Fruit fly (Drosophila melanogaster) whole organism, embryonic: ENCODE measurements around the gene CG6893.

Source experiments
- Ada2b ChIP-seq: fragments of 200-800 bp; sonication (Bioruptor generic); IDR thresholded peaks from 2 replicates; pipeline ENCODE4 v1.3.6; 2022; ENCODE audit warnings: missing biosample characterization, missing genetic modification characterization
- Adf1 ChIP-seq: fragments of 200-800 bp; sonication (Bioruptor generic); IDR thresholded peaks from 2 replicates; pipeline ENCODE4 v1.3.6; 2022; ENCODE audit warnings: missing biosample characterization, missing genetic modification characterization
- CG10209 ChIP-seq: fragments of 200-800 bp; sonication (Bioruptor generic); optimal IDR thresholded peaks from 3 replicates; lab custom pipeline; 2017; ENCODE audit warnings: missing biosample characterization, mild to moderate bottlenecking, missing genetic modification characterization, missing genetic modification reagents
- CG10267 ChIP-seq: fragments of 200-800 bp; sonication (Bioruptor generic); optimal IDR thresholded peaks from 2 replicates; lab custom pipeline; 2018; ENCODE audit warnings: missing biosample characterization, mild to moderate bottlenecking, missing genetic modification characterization, moderate library complexity
- CG10321 ChIP-seq: fragments of 200-800 bp; sonication (Bioruptor generic); IDR thresholded peaks from 2 replicates; pipeline ENCODE4 v1.3.6; 2022; ENCODE audit warnings: missing biosample characterization, missing genetic modification characterization
- CG11504 ChIP-seq: fragments of 200-800 bp; sonication (Bioruptor generic); optimal IDR thresholded peaks from 3 replicates; lab custom pipeline; 2019; ENCODE audit warnings: missing biosample characterization, mild to moderate bottlenecking, missing genetic modification characterization, moderate library complexity
- CG13296 ChIP-seq: fragments of 200-800 bp; sonication (Bioruptor generic); optimal IDR thresholded peaks from 3 replicates; lab custom pipeline; 2018; ENCODE audit warnings: missing biosample characterization, mild to moderate bottlenecking, missing genetic modification characterization
- CG14014 ChIP-seq: fragments of 200-800 bp; sonication (Bioruptor generic); IDR thresholded peaks from 2 replicates; pipeline ENCODE4 v1.3.6; 2022; ENCODE audit warnings: missing biosample characterization, missing genetic modification characterization
- CG1529 ChIP-seq: fragments of 200-800 bp; sonication (Bioruptor generic); optimal IDR thresholded peaks from 3 replicates; lab custom pipeline; 2018; ENCODE audit warnings: missing biosample characterization, missing genetic modification characterization
- CG1832 ChIP-seq: fragments of 200-800 bp; sonication (Bioruptor generic); optimal IDR thresholded peaks from 2 replicates; lab custom pipeline; 2017; ENCODE audit warnings: missing biosample characterization, mild to moderate bottlenecking, missing genetic modification characterization, inconsistent platforms
- CG2116 ChIP-seq: fragments of 200-800 bp; sonication (Bioruptor generic); optimal IDR thresholded peaks from 3 replicates; lab custom pipeline; 2018; ENCODE audit warnings: missing biosample characterization, mild to moderate bottlenecking, missing genetic modification characterization
- CG2199 ChIP-seq: fragments of 200-800 bp; sonication (Bioruptor generic); IDR thresholded peaks from 3 replicates; pipeline ENCODE4 v1.3.6; 2022; ENCODE audit warnings: missing biosample characterization, missing genetic modification characterization
- CG33213 ChIP-seq: fragments of 200-800 bp; sonication (Bioruptor generic); optimal IDR thresholded peaks from 3 replicates; lab custom pipeline; 2016; ENCODE audit warnings: missing biosample characterization, missing genetic modification characterization
- CG34224 ChIP-seq: fragments of 200-800 bp; sonication (Bioruptor generic); IDR thresholded peaks from 3 replicates; pipeline ENCODE4 v1.3.6; 2022; ENCODE audit warnings: missing biosample characterization, missing genetic modification characterization; ENCODE audit not compliant: partially characterized antibody
- CG42726 ChIP-seq: fragments of 200-800 bp; sonication (Bioruptor generic); IDR thresholded peaks from 2 replicates; pipeline ENCODE4 v1.3.6; 2022; ENCODE audit warnings: missing biosample characterization, missing genetic modification characterization; ENCODE audit not compliant: partially characterized antibody
- CG6765 ChIP-seq: fragments of 200-800 bp; sonication (Bioruptor generic); optimal IDR thresholded peaks from 3 replicates; lab custom pipeline; 2017; ENCODE audit warnings: missing biosample characterization, mild to moderate bottlenecking, missing genetic modification characterization
- CG7357 ChIP-seq: fragments of 200-800 bp; sonication (Bioruptor generic); IDR thresholded peaks from 3 replicates; pipeline ENCODE4 v1.3.6; 2022; ENCODE audit warnings: missing biosample characterization, missing genetic modification characterization
- CG7556 ChIP-seq: fragments of 200-800 bp; sonication (Bioruptor generic); optimal IDR thresholded peaks from 2 replicates; lab custom pipeline; 2017; ENCODE audit warnings: missing biosample characterization, mild to moderate bottlenecking, missing genetic modification characterization
- CG9797 ChIP-seq: fragments of 200-800 bp; sonication (Bioruptor generic); optimal IDR thresholded peaks from 3 replicates; lab custom pipeline; 2018; ENCODE audit warnings: missing biosample characterization, mild to moderate bottlenecking, missing genetic modification characterization
- CHES-1-like ChIP-seq: fragments of 200-800 bp; sonication (Bioruptor generic); optimal IDR thresholded peaks from 2 replicates; lab custom pipeline; 2016; ENCODE audit warnings: missing biosample characterization, missing genetic modification characterization
- CTCF ChIP-seq: fragments of 200-800 bp; sonication (Bioruptor generic); optimal IDR thresholded peaks from 2 replicates; lab custom pipeline; 2017; ENCODE audit warnings: missing biosample characterization, mild to moderate bottlenecking, missing genetic modification characterization, moderate library complexity
- CkIIα-i1 ChIP-seq: fragments of 200-800 bp; sonication (Bioruptor generic); IDR thresholded peaks from 2 replicates; pipeline ENCODE4 v1.3.6; 2022; ENCODE audit warnings: missing biosample characterization, missing genetic modification characterization
- Dfd ChIP-seq, 2 experiments: fragments of >200 bp; optimal IDR thresholded peaks; 2 replicates each; lab custom pipeline; 2017; ENCODE audit warnings: missing biosample characterization in 2 of 2, missing genetic modification characterization in 2 of 2
- Dll ChIP-seq: fragments of 200-800 bp; sonication (Bioruptor generic); IDR thresholded peaks from 4 replicates; pipeline ENCODE4 v1.3.6; 2022; ENCODE audit warnings: missing biosample characterization, missing genetic modification characterization; ENCODE audit not compliant: partially characterized antibody
- Doc3 ChIP-seq: fragments of 200-800 bp; sonication (Bioruptor generic); IDR thresholded peaks from 3 replicates; pipeline ENCODE4 v1.3.6; 2022; ENCODE audit warnings: missing biosample characterization, missing genetic modification characterization; ENCODE audit not compliant: partially characterized antibody
- Ets65A ChIP-seq: fragments of 200-800 bp; sonication (Bioruptor generic); peaks from one replicate; lab custom pipeline; 2016; ENCODE audit warnings: missing biosample characterization, missing genetic modification characterization
- Hey ChIP-seq: fragments of 200-800 bp; sonication (Bioruptor generic); optimal IDR thresholded peaks from 3 replicates; lab custom pipeline; 2018; ENCODE audit warnings: missing biosample characterization, mild to moderate bottlenecking, missing genetic modification characterization
- HmgZ ChIP-seq: fragments of 200-800 bp; sonication (Bioruptor generic); optimal IDR thresholded peaks from 2 replicates; lab custom pipeline; 2018; ENCODE audit warnings: missing biosample characterization, mild to moderate bottlenecking, missing genetic modification characterization
- Hmr ChIP-seq: fragments of 200-800 bp; sonication (Bioruptor generic); optimal IDR thresholded peaks from 3 replicates; lab custom pipeline; 2017; ENCODE audit warnings: mild to moderate bottlenecking, missing biosample characterization, missing genetic modification reagents, missing genetic modification characterization
- Med ChIP-seq: fragments of 200-800 bp; sonication (Bioruptor generic); peaks from one replicate; lab custom pipeline; 2016; ENCODE audit warnings: missing biosample characterization, missing genetic modification characterization, mild to moderate bottlenecking, inconsistent platforms, moderate library complexity
- NC2β ChIP-seq: fragments of 200-800 bp; sonication (Bioruptor generic); optimal IDR thresholded peaks from 2 replicates; lab custom pipeline; 2016; ENCODE audit warnings: missing biosample characterization, missing genetic modification characterization
- Optix ChIP-seq: fragments of 200-800 bp; sonication (Bioruptor generic); IDR thresholded peaks from 3 replicates; pipeline ENCODE4 v1.3.6; 2022; ENCODE audit warnings: missing biosample characterization, missing genetic modification characterization
- Sox102F ChIP-seq: fragments of 200-800 bp; sonication (Bioruptor generic); optimal IDR thresholded peaks from 2 replicates; lab custom pipeline; 2018; ENCODE audit warnings: missing biosample characterization, mild to moderate bottlenecking, missing genetic modification characterization, moderate library complexity
- croc ChIP-seq: fragments of 200-800 bp; sonication (Bioruptor generic); conservative IDR thresholded peaks from 3 replicates; pipeline ENCODE4 v1.3.6; 2022; ENCODE audit warnings: missing biosample characterization, missing genetic modification characterization
- crol ChIP-seq: fragments of 200-800 bp; sonication (Bioruptor generic); IDR thresholded peaks from 2 replicates; pipeline ENCODE4 v1.3.6; 2022; ENCODE audit warnings: missing biosample characterization, missing genetic modification characterization
- disco-r ChIP-seq: fragments of 200-800 bp; sonication (Bioruptor generic); optimal IDR thresholded peaks from 2 replicates; lab custom pipeline; 2016; ENCODE audit warnings: missing biosample characterization, missing genetic modification characterization
- dm ChIP-seq: fragments of 200-800 bp; sonication (Bioruptor generic); optimal IDR thresholded peaks from 3 replicates; lab custom pipeline; 2016; ENCODE audit warnings: missing biosample characterization, missing genetic modification characterization
- gcm ChIP-seq: fragments of 200-800 bp; sonication (Bioruptor generic); optimal IDR thresholded peaks from 2 replicates; lab custom pipeline; 2019; ENCODE audit warnings: missing biosample characterization, mild to moderate bottlenecking, missing genetic modification characterization, moderate library complexity
- gfzf ChIP-seq: fragments of 200-800 bp; sonication (Bioruptor generic); optimal IDR thresholded peaks from 2 replicates; lab custom pipeline; 2016; ENCODE audit warnings: missing biosample characterization, mild to moderate bottlenecking, missing genetic modification characterization, moderate library complexity
- kah ChIP-seq: fragments of 200-800 bp; sonication (Bioruptor generic); optimal IDR thresholded peaks from 2 replicates; lab custom pipeline; 2018; ENCODE audit warnings: missing biosample characterization, mild to moderate bottlenecking, missing genetic modification characterization
- klu ChIP-seq: fragments of 200-800 bp; sonication (Bioruptor generic); IDR thresholded peaks from 2 replicates; pipeline ENCODE4 v1.3.6; 2022; ENCODE audit warnings: missing biosample characterization, missing genetic modification characterization
- odd ChIP-seq: fragments of 200-800 bp; sonication (Bioruptor generic); optimal IDR thresholded peaks from 2 replicates; lab custom pipeline; 2017; ENCODE audit warnings: missing biosample characterization, mild to moderate bottlenecking, missing genetic modification characterization
- sens ChIP-seq: fragments of 200-800 bp; sonication (Bioruptor generic); peaks from one replicate; lab custom pipeline; 2016; ENCODE audit warnings: missing biosample characterization, missing genetic modification characterization
- sna ChIP-seq: fragments of 200-800 bp; sonication (Bioruptor generic); IDR thresholded peaks from 2 replicates; pipeline ENCODE4 v1.3.6; 2022; ENCODE audit warnings: missing biosample characterization, missing genetic modification characterization; ENCODE audit not compliant: partially characterized antibody
- sob ChIP-seq: fragments of 200-800 bp; sonication (Bioruptor generic); IDR thresholded peaks from 2 replicates; pipeline ENCODE4 v1.3.6; 2022; ENCODE audit warnings: missing biosample characterization, missing genetic modification characterization
- stwl ChIP-seq: fragments of 200-800 bp; sonication (Bioruptor generic); optimal IDR thresholded peaks from 3 replicates; lab custom pipeline; 2018; ENCODE audit warnings: missing biosample characterization, mild to moderate bottlenecking, missing genetic modification characterization, moderate library complexity
- trh ChIP-seq: fragments of 200-800 bp; sonication (Bioruptor generic); optimal IDR thresholded peaks from 2 replicates; lab custom pipeline; 2016; ENCODE audit warnings: missing biosample characterization, missing genetic modification characterization
- wdn ChIP-seq: fragments of 200-800 bp; sonication (Bioruptor generic); IDR thresholded peaks from 2 replicates; pipeline ENCODE4 v1.3.6; 2022; ENCODE audit warnings: missing biosample characterization, missing genetic modification characterization

CG6893 gene

dm6 chr3L:18693887-18694286, at the start of gene CG6893:
Gene CG6893, plus strand, starts transcription at chr3L:18694187.
- TF ChIP-seq CG14014 (GFP tag; lab: Robert Waterston, UW) (no peak), CG1529 (GFP tag; lab: Kevin White, UChicago) (no peak), CkIIα-i1 (no peak), disco-r (no peak), Sox102F (GFP tag; lab: Kevin White, UChicago) (no peak), NC2β (GFP tag; lab: Kevin White, UChicago) (no peak), Hmr (no peak), CG10321 (GFP tag; lab: Robert Waterston, UW) (no peak)

dm6 chr3L:18653737-18654136, 40.2 kb upstream of the CG6893 start:
- TF ChIP-seq crol (GFP tag; lab: Robert Waterston, UW): peak; percentile 61
- no peak for TF ChIP-seq klu (GFP tag; lab: Robert Waterston, UW)
- no peak for TF ChIP-seq kah (GFP tag; lab: Kevin White, UChicago)
- TF ChIP-seq Med: peak; percentile 68
- 0 out of 3 replicates have a peak, but pooled peaks have one; percentile 8 for TF ChIP-seq CG7357
- TF ChIP-seq Hey: peak; percentile 70
- TF ChIP-seq gfzf (GFP tag; lab: Kevin White, UChicago): no peak
- peak; percentile 75 for TF ChIP-seq sens
- no peak for TF ChIP-seq CG34224 (GFP tag; lab: Robert Waterston, UW)
- TF ChIP-seq CG2116 (GFP tag; lab: Kevin White, UChicago): no peak
- no peak for TF ChIP-seq trh (GFP tag; lab: Kevin White, UChicago)
- no peak for TF ChIP-seq dm (GFP tag; lab: Kevin White, UChicago)
- no peak for TF ChIP-seq Optix (GFP tag; lab: Robert Waterston, UW)
- no peak for TF ChIP-seq Doc3
- no peak for TF ChIP-seq CG7556 (GFP tag; lab: Kevin White, UChicago)
- TF ChIP-seq Ets65A: peak; percentile 54
- TF ChIP-seq Ada2b: 0 out of 2 replicates have a peak, but pooled peaks have one; percentile 16
- peak; percentile 37 for TF ChIP-seq CG1832 (GFP tag; lab: Kevin White, UChicago)
- no peak for TF ChIP-seq CG6765 (GFP tag; lab: Kevin White, UChicago)
- TF ChIP-seq CG10209 (GFP tag; lab: Kevin White, UChicago): no peak

dm6 chr3L:18665594-18665993, 28.4 kb upstream of the CG6893 start:
- TF ChIP-seq gcm (GFP tag; lab: Kevin White, UChicago): peak; percentile 54
- peak; percentile 17; the same call in 1 of the 2 replicates for TF ChIP-seq Adf1
- peak; percentile 16 for TF ChIP-seq Med
- peak; percentile 99 for TF ChIP-seq CG11504 (tag; lab: Kevin White, UChicago)
- 0 out of 3 replicates have a peak, but pooled peaks have one; percentile 38 for TF ChIP-seq CG2199 (GFP tag; lab: Robert Waterston, UW)
- TF ChIP-seq CTCF (GFP tag; lab: Kevin White, UChicago): peak; percentile 7
- TF ChIP-seq Dfd (GFP tag; optimal IDR thresholded peaks at IDR 0.05; lab: Kevin White, UChicago): peak in 1 of 2 experiments; percentile 35
- TF ChIP-seq CG13296 (GFP tag; lab: Kevin White, UChicago): no peak
- 0 out of 2 replicates have a peak, but pooled peaks have one; percentile 18 for TF ChIP-seq sna (GFP tag; lab: Robert Waterston, UW)
- TF ChIP-seq Dll (GFP tag; lab: Robert Waterston, UW): no peak
- no peak for TF ChIP-seq sob

DNA sequence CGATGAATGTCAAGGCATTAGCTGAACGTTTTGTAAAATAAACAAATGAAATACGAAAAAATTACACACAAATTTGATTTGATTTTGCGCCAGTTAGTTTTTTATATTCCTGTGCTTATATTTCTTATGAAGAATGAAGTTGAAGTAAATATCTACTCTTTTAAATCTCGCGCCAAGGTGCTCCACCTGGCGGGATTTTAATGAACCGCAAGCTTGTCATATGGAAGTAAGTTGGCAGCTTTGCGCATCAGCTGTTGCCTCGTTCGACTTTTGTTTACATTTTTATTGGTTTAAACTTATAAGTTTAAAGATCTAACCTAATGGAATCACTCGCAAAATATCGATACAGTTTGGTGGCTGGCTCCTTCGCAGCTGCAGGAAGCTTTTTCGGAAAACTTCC, 26.9 kb upstream of the CG6893 start, which contains the start of gene CG42495:
Gene CG42495, plus strand, starts transcription at position 247 of the 400 bp plus-strand sequence.
- peak; percentile 74 for TF ChIP-seq stwl (tag; lab: Kevin White, UChicago)
- TF ChIP-seq HmgZ: peak; percentile 18
- TF ChIP-seq CHES-1-like (GFP tag; lab: Kevin White, UChicago): peak; percentile 9
- peak; percentile 15 for TF ChIP-seq CG10267
- TF ChIP-seq wdn (GFP tag; lab: Robert Waterston, UW): no peak
- peak; percentile 7 for TF ChIP-seq CG9797 (GFP tag; lab: Kevin White, UChicago)
- TF ChIP-seq CG11504 (tag; lab: Kevin White, UChicago): peak; percentile 85
- TF ChIP-seq odd: no peak
- peak; percentile 28 for TF ChIP-seq CG2116 (GFP tag; lab: Kevin White, UChicago)
- TF ChIP-seq CTCF (GFP tag; lab: Kevin White, UChicago): peak; percentile 97
- peak; percentile 24; the same call in 1 of the 2 replicates for TF ChIP-seq CG42726 (GFP tag; lab: Robert Waterston, UW)
- TF ChIP-seq croc (GFP tag; lab: Robert Waterston, UW): no peak
- peak; percentile 21 for TF ChIP-seq CG33213 (GFP tag; lab: Kevin White, UChicago)
